Worm (Caenorhabditis elegans): ENCODE results near the gene fbxc-32.
"Not testable (repeated sequence)": the region's sequence is repeated elsewhere in the genome, so short reads cannot be mapped to it uniquely, and the experiment has no call there.

ce11 chrII:977130-977529, 29.1 kb upstream of the fbxc-32 start:
- TF ChIP-seq unc-130 (GFP tag; optimal IDR thresholded peaks at IDR 0.05); nhr-237 (tag; optimal IDR thresholded peaks at IDR 0.05); zip-2 (tag; optimal IDR thresholded peaks at IDR 0.05); skn-1 (tag; optimal IDR thresholded peaks at IDR 0.05); ceh-82 (tag; optimal IDR thresholded peaks at IDR 0.05); gei-8 (GFP tag; optimal IDR thresholded peaks at IDR 0.05); aly-2 (tag; optimal IDR thresholded peaks at IDR 0.05); snpc-4 (tag; optimal IDR thresholded peaks at IDR 0.05); R02D3.7 (tag; optimal IDR thresholded peaks at IDR 0.05); nhr-10 (tag; optimal IDR thresholded peaks at IDR 0.05); aha-1 (tag); tag-97 (GFP tag; IDR thresholded peaks at IDR 0.05): not testable (repeated sequence)

Data from whole organism, L4 larva.